Worm (Caenorhabditis elegans): ENCODE data around the gene F13H8.2.

DNA sequence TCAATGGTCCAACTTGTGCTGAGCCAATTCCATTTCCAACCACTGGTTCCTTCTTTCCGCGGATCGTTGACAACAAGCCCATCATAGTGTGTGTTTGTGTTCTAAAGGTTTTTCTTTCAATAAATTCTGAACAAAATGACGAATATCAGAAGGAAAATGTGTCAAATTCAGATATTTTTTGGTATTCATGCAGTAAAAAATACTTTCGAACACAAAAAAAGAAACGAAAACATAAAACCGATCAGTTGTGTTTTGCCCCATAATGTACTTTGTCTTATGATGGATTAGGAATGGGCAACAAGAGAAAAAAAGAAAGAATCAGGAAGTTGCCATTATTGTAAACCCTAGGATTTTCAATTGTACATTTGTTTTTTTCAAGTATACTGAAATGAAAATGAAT, 39.0 kb downstream of the F13H8.2 start, which contains the start of gene glb-10:
- no peak for TF ChIP-seq elt-3 (tag; optimal IDR thresholded peaks at IDR 0.05)
- TF ChIP-seq unc-120 (tag; optimal IDR thresholded peaks at IDR 0.05; ENCODE audit: poor library complexity, severe bottlenecking): no peak
- TF ChIP-seq lin-32 (GFP tag; optimal IDR thresholded peaks at IDR 0.05): no peak
- no peak for TF ChIP-seq nhr-237 (tag; optimal IDR thresholded peaks at IDR 0.05)
- TF ChIP-seq pha-4 (tag; optimal IDR thresholded peaks at IDR 0.05): no peak
